Worm (Caenorhabditis elegans) whole organism, late embryonic: Measurements from ENCODE around the gene gen-1.

Experiments used
- C08G9.2 ChIP-seq: sonication (generic microtip); optimal IDR thresholded peaks from 2 replicates; lab custom pipeline; 2016; ENCODE audit warnings: mild to moderate bottlenecking, missing genetic modification characterization, moderate library complexity, missing compliant biosample characterization
- F13H6.1 ChIP-seq: sonication (generic microtip); optimal IDR thresholded peaks from 2 replicates; lab custom pipeline; 2016; ENCODE audit warnings: missing genetic modification characterization, missing compliant biosample characterization
- K02D7.2 ChIP-seq: sonication (generic microtip); optimal IDR thresholded peaks from 2 replicates; lab custom pipeline; 2017; ENCODE audit warnings: mild to moderate bottlenecking, missing genetic modification characterization, missing compliant biosample characterization
- Y22D7AL.16 ChIP-seq: sonication (generic microtip); optimal IDR thresholded peaks from 2 replicates; lab custom pipeline; 2016; ENCODE audit warnings: missing genetic modification characterization, missing compliant biosample characterization
- ama-1 ChIP-seq: fragments of 150-350 bp; optimal IDR thresholded peaks from 2 replicates; lab custom pipeline; 2014
- ceh-22 ChIP-seq: sonication (generic microtip); optimal IDR thresholded peaks from 2 replicates; lab custom pipeline; 2017; ENCODE audit warnings: missing biosample characterization, missing genetic modification characterization
- ceh-45 ChIP-seq: fragments of 200-800 bp; sonication (Bioruptor generic); IDR thresholded peaks from 2 replicates; pipeline ENCODE4 v1.3.6; 2022; ENCODE audit warnings: missing genetic modification reagents, missing genetic modification characterization, missing compliant biosample characterization
- ceh-48 ChIP-seq: sonication (generic microtip); optimal IDR thresholded peaks from 2 replicates; lab custom pipeline; 2016; ENCODE audit warnings: missing genetic modification characterization, inconsistent platforms, missing compliant biosample characterization
- ceh-6 ChIP-seq: fragments of 200-800 bp; sonication (Bioruptor generic); optimal IDR thresholded peaks from 2 replicates; lab custom pipeline; 2018; ENCODE audit warnings: mild to moderate bottlenecking, missing genetic modification characterization, missing compliant biosample characterization
- ceh-9 ChIP-seq: sonication (generic microtip); optimal IDR thresholded peaks from 2 replicates; lab custom pipeline; 2016; ENCODE audit warnings: mild to moderate bottlenecking, missing genetic modification characterization, inconsistent platforms, missing compliant biosample characterization
- che-1 ChIP-seq: sonication (generic microtip); optimal IDR thresholded peaks from 2 replicates; lab custom pipeline; 2016; ENCODE audit warnings: mild to moderate bottlenecking, missing genetic modification characterization, missing compliant biosample characterization
- dmd-4 ChIP-seq: sonication (generic microtip); optimal IDR thresholded peaks from 2 replicates; lab custom pipeline; 2016; ENCODE audit warnings: borderline replicate concordance, missing genetic modification characterization, missing compliant biosample characterization
- dve-1 ChIP-seq: sonication (generic microtip); optimal IDR thresholded peaks from 2 replicates; lab custom pipeline; 2017; ENCODE audit warnings: antibody characterized with exemption, mild to moderate bottlenecking, missing genetic modification characterization, missing compliant biosample characterization
- elt-2 ChIP-seq: sonication (generic microtip); optimal IDR thresholded peaks from 2 replicates; lab custom pipeline; 2016; ENCODE audit warnings: missing genetic modification reagents, missing genetic modification characterization, missing compliant biosample characterization
- eyg-1 ChIP-seq: sonication (generic microtip); optimal IDR thresholded peaks from 2 replicates; lab custom pipeline; 2016; ENCODE audit warnings: missing genotype, missing genetic modification characterization, missing compliant biosample characterization
- fkh-10 ChIP-seq: fragments of 150-350 bp; optimal IDR thresholded peaks from 2 replicates; lab custom pipeline; 2014; ENCODE audit warnings: missing biosample characterization, missing genetic modification reagents, missing genetic modification characterization
- fkh-6 ChIP-seq: sonication (generic microtip); optimal IDR thresholded peaks from 2 replicates; lab custom pipeline; 2016; ENCODE audit warnings: missing genetic modification characterization, missing compliant biosample characterization
- hlh-13 ChIP-seq: fragments of 200-800 bp; sonication (Bioruptor generic); optimal IDR thresholded peaks from 2 replicates; lab custom pipeline; 2018; ENCODE audit warnings: mild to moderate bottlenecking, missing genetic modification characterization, missing compliant biosample characterization
- hlh-6 ChIP-seq: sonication (generic microtip); optimal IDR thresholded peaks from 2 replicates; lab custom pipeline; 2016; ENCODE audit warnings: missing genotype, missing genetic modification characterization, missing compliant biosample characterization
- lin-11 ChIP-seq: fragments of 200-800 bp; sonication (Bioruptor generic); optimal IDR thresholded peaks from 2 replicates; lab custom pipeline; 2018; ENCODE audit warnings: mild to moderate bottlenecking, missing genetic modification characterization, missing compliant biosample characterization
- nfya-1 ChIP-seq: sonication (generic microtip); optimal IDR thresholded peaks from 2 replicates; lab custom pipeline; 2017; ENCODE audit warnings: missing genetic modification characterization, mild to moderate bottlenecking, missing compliant biosample characterization, antibody characterized with exemption, moderate library complexity
- nhr-11 ChIP-seq: fragments of 150-350 bp; optimal IDR thresholded peaks from 2 replicates; lab custom pipeline; 2014; ENCODE audit warnings: missing biosample characterization, missing genetic modification characterization
- nhr-232 ChIP-seq: sonication (generic microtip); optimal IDR thresholded peaks from 2 replicates; lab custom pipeline; 2016; ENCODE audit warnings: missing genetic modification characterization, missing compliant biosample characterization
- npax-4 ChIP-seq: sonication (generic microtip); optimal IDR thresholded peaks from 2 replicates; lab custom pipeline; 2016; ENCODE audit warnings: missing genetic modification characterization, missing compliant biosample characterization
- pat-9 ChIP-seq: fragments of 200-800 bp; sonication (Bioruptor generic); optimal IDR thresholded peaks from 2 replicates; lab custom pipeline; 2018; ENCODE audit warnings: mild to moderate bottlenecking, missing genetic modification characterization, moderate library complexity, missing compliant biosample characterization
- pax-1 ChIP-seq: fragments of 150-350 bp; optimal IDR thresholded peaks from 2 replicates; lab custom pipeline; 2014; ENCODE audit warnings: missing biosample characterization, missing genetic modification characterization
- pha-2 ChIP-seq: sonication (generic microtip); optimal IDR thresholded peaks from 2 replicates; lab custom pipeline; 2017; ENCODE audit warnings: mild to moderate bottlenecking, missing genetic modification characterization, missing compliant biosample characterization
- pha-4 ChIP-seq: fragments of 150-350 bp; optimal IDR thresholded peaks from 2 replicates; lab custom pipeline; 2018; ENCODE audit warnings: missing biosample characterization, missing genetic modification reagents, missing genetic modification characterization
- pros-1 ChIP-seq: fragments of 150-350 bp; optimal IDR thresholded peaks from 2 replicates; lab custom pipeline; 2014; ENCODE audit warnings: missing biosample characterization, missing genetic modification reagents, missing genetic modification characterization
- ref-2 ChIP-seq: sonication (generic microtip); optimal IDR thresholded peaks from 2 replicates; lab custom pipeline; 2016; ENCODE audit warnings: missing genetic modification characterization, missing compliant biosample characterization
- rnt-1 ChIP-seq: sonication (generic microtip); optimal IDR thresholded peaks from 2 replicates; lab custom pipeline; 2016; ENCODE audit warnings: missing genetic modification characterization, missing compliant biosample characterization
- sdc-2 ChIP-seq: sonication (generic microtip); optimal IDR thresholded peaks from 2 replicates; lab custom pipeline; 2016; ENCODE audit warnings: missing genotype, missing genetic modification characterization, missing compliant biosample characterization
- ttx-3 ChIP-seq: sonication (generic microtip); optimal IDR thresholded peaks from 2 replicates; lab custom pipeline; 2016; ENCODE audit warnings: missing genetic modification reagents, missing genetic modification characterization, missing compliant biosample characterization
- unc-42 ChIP-seq: sonication (generic microtip); optimal IDR thresholded peaks from 2 replicates; lab custom pipeline; 2016; ENCODE audit warnings: missing genotype, missing genetic modification characterization, missing compliant biosample characterization
- unc-55 ChIP-seq: sonication (generic microtip); optimal IDR thresholded peaks from 2 replicates; lab custom pipeline; 2017; ENCODE audit warnings: missing biosample characterization, missing genetic modification reagents, missing genetic modification characterization
- unc-86 ChIP-seq: sonication (generic microtip); optimal IDR thresholded peaks from 2 replicates; lab custom pipeline; 2016; ENCODE audit warnings: missing genetic modification characterization, missing compliant biosample characterization
- ztf-16 ChIP-seq: sonication (generic microtip); optimal IDR thresholded peaks from 2 replicates; lab custom pipeline; 2017; ENCODE audit warnings: missing genetic modification characterization, missing compliant biosample characterization

Gene gen-1

DNA sequence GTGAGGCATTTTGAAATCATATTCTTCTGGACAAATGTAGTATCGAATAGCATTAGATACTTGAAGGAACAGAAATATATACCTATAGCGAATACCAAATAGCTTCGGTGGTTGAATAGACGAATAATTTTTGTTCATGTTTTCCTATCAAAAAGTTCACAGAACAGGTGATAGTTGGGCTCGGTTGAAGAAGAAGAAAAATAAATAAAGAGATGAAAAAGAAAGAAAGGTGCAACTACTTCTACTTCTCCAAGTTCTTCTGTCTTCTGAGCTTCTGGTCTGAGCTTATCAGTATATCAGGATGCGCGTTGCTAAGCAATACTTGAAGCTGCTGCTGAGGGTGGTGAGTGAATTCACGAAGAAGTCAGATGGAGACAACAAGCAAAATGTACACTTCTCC is 34.0 kb downstream of the gen-1 start, which contains the start of gene C23G10.10:
TSS of gene C23G10.10 (minus strand) at position 101 of the 400 bp plus-strand sequence.
- no peak for TF ChIP-seq dve-1 (tag; lab: Kevin White, UChicago)
- TF ChIP-seq ceh-45 (GFP tag; lab: Robert Waterston, UW), result no peak
- no peak for TF ChIP-seq nfya-1 (tag; lab: Kevin White, UChicago)
- no peak for TF ChIP-seq che-1
- no peak for TF ChIP-seq fkh-6 (tag; lab: Kevin White, UChicago)
- TF ChIP-seq dmd-4, result no peak
- TF ChIP-seq npax-4 (tag; lab: Kevin White, UChicago), result no peak
- no peak for TF ChIP-seq ama-1
- no peak for TF ChIP-seq pha-2
- no peak for TF ChIP-seq eyg-1

DNA sequence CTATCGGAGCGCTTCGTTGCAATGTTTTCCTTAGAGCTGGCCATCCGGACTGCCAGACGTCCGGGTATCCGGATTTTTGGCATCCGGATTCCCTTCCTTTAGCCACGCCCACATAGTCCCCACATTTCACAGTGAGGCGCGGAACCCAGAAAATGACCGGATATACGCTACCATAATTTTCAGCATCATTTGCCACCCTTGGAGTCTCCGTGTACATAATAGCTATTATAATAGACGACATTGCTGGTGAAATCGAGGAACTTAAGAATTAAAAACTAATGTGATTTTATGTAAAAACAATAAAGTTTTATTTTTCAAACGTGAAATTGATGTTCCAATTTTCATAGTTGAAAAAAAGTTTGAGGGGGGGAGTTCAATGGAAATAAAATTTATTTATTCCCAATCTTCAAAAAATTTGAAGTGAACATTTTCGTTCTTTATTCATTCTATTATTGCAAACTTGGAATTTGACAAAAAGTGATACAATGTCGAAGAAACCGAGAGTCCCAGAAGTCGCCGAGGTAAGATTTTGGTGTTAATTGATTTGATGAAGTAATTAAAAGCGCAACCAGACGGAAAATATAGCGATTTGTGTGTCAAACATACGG is 37.6 kb downstream of the gen-1 start:
- TF ChIP-seq ceh-22 (tag; lab: Kevin White, UChicago) (no peak), elt-2 (no peak), unc-86 (tag; lab: Kevin White, UChicago) (no peak), Y22D7AL.16 (tag; lab: Kevin White, UChicago) (no peak), pha-4 (no peak), sdc-2 (tag; lab: Kevin White, UChicago) (no peak), rnt-1 (tag; lab: Kevin White, UChicago) (no peak), hlh-6 (tag; lab: Kevin White, UChicago) (no peak), ceh-9 (no peak), nfya-1 (tag; lab: Kevin White, UChicago) (no peak), unc-55 (GFP tag; lab: Kevin White, UChicago) (no peak), K02D7.2 (tag; lab: Kevin White, UChicago) (no peak), F13H6.1 (no peak), ttx-3 (no peak)

DNA sequence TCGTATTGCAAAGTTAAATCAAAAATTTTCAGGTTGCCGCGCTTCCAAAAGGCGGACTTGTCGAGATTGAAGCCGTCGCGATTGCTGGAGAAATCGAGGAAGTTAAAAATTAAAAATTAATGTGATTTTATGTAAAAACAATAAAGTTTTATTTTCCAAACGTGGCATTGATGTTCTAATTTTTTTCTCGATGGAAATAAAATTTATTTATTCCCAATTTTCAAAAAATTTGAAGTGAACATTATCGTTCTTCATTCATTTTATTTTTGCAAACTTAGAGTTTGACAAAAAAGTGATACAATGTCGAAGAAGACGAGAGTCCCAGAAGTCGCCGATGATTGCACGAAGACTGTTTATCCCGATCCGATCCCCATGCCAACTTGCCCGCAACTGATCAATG is 39.0 kb downstream of the gen-1 start, which contains the start of gene C23G10.1:
TSS of gene C23G10.1 (plus strand) at position 301 of the 400 bp plus-strand sequence.
- no peak for TF ChIP-seq unc-42 (tag; lab: Kevin White, UChicago)
- TF ChIP-seq K02D7.2 (tag; lab: Kevin White, UChicago), result no peak
- no peak for TF ChIP-seq C08G9.2 (tag; lab: Kevin White, UChicago)
- no peak for TF ChIP-seq ztf-16 (tag; lab: Kevin White, UChicago)
- TF ChIP-seq fkh-6 (tag; lab: Kevin White, UChicago), result no peak

DNA sequence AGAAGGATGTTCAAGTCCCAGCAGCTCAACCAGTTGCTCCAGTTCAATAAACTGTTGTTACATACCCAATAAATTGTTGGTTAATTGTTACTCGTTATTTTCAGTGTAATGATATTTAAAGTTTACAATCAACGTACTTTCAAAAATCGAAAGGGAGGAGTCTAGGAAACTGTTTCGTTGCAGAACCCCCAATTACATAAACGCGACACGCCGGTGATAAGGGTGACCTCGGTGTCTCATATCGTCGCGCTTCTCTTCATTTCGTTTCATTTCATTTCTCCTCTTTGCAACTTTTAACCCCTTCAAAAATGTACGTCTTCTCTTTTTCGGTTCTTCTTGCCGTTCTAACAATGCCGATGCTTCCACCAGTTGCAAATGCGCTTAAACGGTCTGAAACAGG is 40.1 kb downstream of the gen-1 start, which contains the start of gene C23G10.2:
TSS of gene C23G10.2 (plus strand) at position 184 of the 400 bp plus-strand sequence.
- TF ChIP-seq ttx-3, result no peak
- no peak for TF ChIP-seq fkh-6 (tag; lab: Kevin White, UChicago)
- TF ChIP-seq ceh-48 (tag; lab: Kevin White, UChicago), result no peak
- TF ChIP-seq K02D7.2 (tag; lab: Kevin White, UChicago), result no peak
- TF ChIP-seq ceh-6 (GFP tag; lab: Kevin White, UChicago), result no peak
- TF ChIP-seq npax-4 (tag; lab: Kevin White, UChicago), result no peak
- no peak for TF ChIP-seq ref-2 (tag; lab: Kevin White, UChicago)
- TF ChIP-seq nhr-11, result no peak
- TF ChIP-seq pat-9 (tag; lab: Kevin White, UChicago), result no peak
- TF ChIP-seq ceh-9, result no peak
- no peak for TF ChIP-seq nhr-232 (tag; lab: Kevin White, UChicago)
- no peak for TF ChIP-seq pha-2
- no peak for TF ChIP-seq pros-1

DNA sequence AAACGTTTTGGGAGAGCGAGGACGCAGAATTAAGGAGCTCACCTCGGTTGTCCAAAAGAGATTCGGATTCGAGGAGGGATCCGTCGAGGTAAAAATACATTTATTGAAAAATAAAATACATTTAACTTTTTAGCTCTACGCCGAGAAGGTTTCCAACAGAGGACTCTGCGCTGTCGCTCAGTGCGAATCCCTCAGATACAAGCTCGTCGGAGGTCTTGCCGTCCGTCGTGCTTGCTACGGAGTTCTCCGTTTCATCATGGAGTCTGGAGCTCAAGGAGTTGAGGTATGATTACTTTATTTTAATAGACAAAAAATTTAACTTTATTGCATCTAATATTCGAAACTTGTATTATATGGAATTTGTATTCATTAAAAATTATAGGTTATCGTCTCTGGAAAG is 40.9 kb downstream of the gen-1 start:
- TF ChIP-seq lin-11 (tag; lab: Kevin White, UChicago), result no peak
- no peak for TF ChIP-seq F13H6.1
- no peak for TF ChIP-seq hlh-13 (GFP tag; lab: Kevin White, UChicago)
- TF ChIP-seq pax-1 (tag; lab: Kevin White, UChicago), result no peak
- no peak for TF ChIP-seq fkh-10 (GFP tag; lab: Kevin White, UChicago)
